Worm (Caenorhabditis elegans): ENCODE measurements around the gene srj-4.

ce11 chrV:12121274-12121673, 41.7 kb upstream of the srj-4 start, which contains the start of gene C13C4.6:
- no peak for TF ChIP-seq flt-1 (GFP tag; IDR thresholded peaks at IDR 0.05)
- TF ChIP-seq tab-1 (GFP tag; IDR thresholded peaks at IDR 0.05), result no peak
- no peak for TF ChIP-seq ref-1 (GFP tag; conservative IDR thresholded peaks at IDR 0.05)

Data from whole organism, midembryonic.